Worm (Caenorhabditis elegans) whole organism, L2 larva: ENCODE results near the gene C16B8.2.

ENCODE experiments used
- alr-1 ChIP-seq: fragments of 150-350 bp; optimal IDR thresholded peaks from 2 replicates; lab custom pipeline; 2014; ENCODE audit warnings: missing biosample characterization, missing genetic modification characterization
- ama-1 ChIP-seq: fragments of 150-350 bp; optimal IDR thresholded peaks from 2 replicates; lab custom pipeline; 2018; ENCODE audit warnings: inconsistent platforms
- elt-3 ChIP-seq: sonication (generic microtip); optimal IDR thresholded peaks from 2 replicates; lab custom pipeline; 2017; ENCODE audit warnings: missing biosample characterization, missing genetic modification characterization
- lin-11 ChIP-seq: fragments of 150-350 bp; sonication (generic microtip); optimal IDR thresholded peaks from 2 replicates; lab custom pipeline; 2014; ENCODE audit warnings: missing biosample characterization, missing genetic modification characterization, inconsistent platforms, mixed read lengths
- lin-13 ChIP-seq: fragments of 150-350 bp; optimal IDR thresholded peaks from 2 replicates; lab custom pipeline; 2014; ENCODE audit warnings: missing biosample characterization, missing genetic modification reagents, missing genetic modification characterization
- lin-39 ChIP-seq: fragments of 150-350 bp; optimal IDR thresholded peaks from 2 replicates; lab custom pipeline; 2014; ENCODE audit warnings: missing biosample characterization, missing genetic modification reagents, missing genetic modification characterization
- nhr-25 ChIP-seq: fragments of 150-350 bp; sonication (generic microtip); optimal IDR thresholded peaks from 3 replicates; lab custom pipeline; 2014; ENCODE audit warnings: missing biosample characterization, missing genetic modification characterization
- nhr-77 ChIP-seq: fragments of 150-350 bp; optimal IDR thresholded peaks from 2 replicates; lab custom pipeline; 2014; ENCODE audit warnings: missing biosample characterization, missing genetic modification characterization
- peb-1 ChIP-seq: fragments of 150-350 bp; optimal IDR thresholded peaks from 2 replicates; lab custom pipeline; 2014; ENCODE audit warnings: missing biosample characterization, missing genetic modification characterization
- sem-4 ChIP-seq: fragments of 150-350 bp; optimal IDR thresholded peaks from 2 replicates; lab custom pipeline; 2014; ENCODE audit warnings: missing biosample characterization, missing genetic modification reagents, missing genetic modification characterization
- snpc-4 ChIP-seq: fragments of 150-350 bp; optimal IDR thresholded peaks from 2 replicates; lab custom pipeline; 2014; ENCODE audit warnings: missing biosample characterization, missing genetic modification characterization
- zag-1 ChIP-seq: fragments of 150-350 bp; optimal IDR thresholded peaks from 2 replicates; lab custom pipeline; 2014; ENCODE audit warnings: missing biosample characterization, missing genetic modification characterization

- TF ChIP-seq peb-1 (tag; lab: Kevin White, UChicago) (no peak), lin-11 (tag; lab: Kevin White, UChicago) (no peak), sem-4 (tag; lab: Kevin White, UChicago) (no peak), elt-3 (tag; lab: Kevin White, UChicago) (no peak), ama-1 (no peak), alr-1 (no peak), lin-13 (GFP tag; lab: Kevin White, UChicago) (no peak), nhr-25 (no peak), snpc-4 (tag; lab: Kevin White, UChicago) (no peak), lin-39 (tag; lab: Kevin White, UChicago) (no peak), zag-1 (tag; lab: Kevin White, UChicago) (no peak), nhr-77 (no peak)
Observed at ce11 chrX:3997040-3997439, 30.8 kb upstream of the C16B8.2 start, which contains the start of gene R02E12.5.
